Fruit fly (Drosophila melanogaster) whole organism, embryonic: ENCODE measurements around the gene CG7557.

Experiments used
- ATbp ChIP-seq: fragments of 200-800 bp; sonication (Bioruptor generic); optimal IDR thresholded peaks from 2 replicates; lab custom pipeline; 2017; ENCODE audit warnings: missing biosample characterization, mild to moderate bottlenecking, missing genetic modification characterization, missing genetic modification reagents
- BEAF-32 ChIP-seq: fragments of 200-800 bp; sonication (Bioruptor generic); optimal IDR thresholded peaks from 3 replicates; lab custom pipeline; 2017; ENCODE audit warnings: missing biosample characterization, missing genetic modification characterization, mild to moderate bottlenecking, moderate library complexity, missing genetic modification reagents
- CG10267 ChIP-seq: fragments of 200-800 bp; sonication (Bioruptor generic); optimal IDR thresholded peaks from 2 replicates; lab custom pipeline; 2018; ENCODE audit warnings: missing biosample characterization, mild to moderate bottlenecking, missing genetic modification characterization, moderate library complexity
- CG10959 ChIP-seq: fragments of 200-800 bp; sonication (Bioruptor generic); IDR thresholded peaks from 2 replicates; pipeline ENCODE4 v1.3.6; 2022; ENCODE audit warnings: missing biosample characterization, missing genetic modification characterization
- CG11093 ChIP-seq: fragments of 200-800 bp; sonication (Bioruptor generic); IDR thresholded peaks from 3 replicates; pipeline ENCODE4 v1.3.6; 2022; ENCODE audit warnings: missing biosample characterization, missing genetic modification characterization
- CG11398 ChIP-seq: fragments of 200-800 bp; sonication (Bioruptor generic); optimal IDR thresholded peaks from 2 replicates; lab custom pipeline; 2016; ENCODE audit warnings: missing biosample characterization, missing genetic modification characterization
- CG11696 ChIP-seq: fragments of 200-800 bp; sonication (Bioruptor generic); IDR thresholded peaks from 2 replicates; pipeline ENCODE4 v1.3.6; 2022; ENCODE audit warnings: missing biosample characterization, missing genetic modification characterization
- CG12071 ChIP-seq: fragments of 200-800 bp; sonication (Bioruptor generic); optimal IDR thresholded peaks from 3 replicates; lab custom pipeline; 2018; ENCODE audit warnings: missing biosample characterization, mild to moderate bottlenecking, missing genetic modification characterization
- CG13624 ChIP-seq: fragments of 200-800 bp; sonication (Bioruptor generic); optimal IDR thresholded peaks from 2 replicates; lab custom pipeline; 2016; ENCODE audit warnings: missing biosample characterization, missing genetic modification characterization
- CG15696 ChIP-seq: fragments of 200-800 bp; sonication (Bioruptor generic); optimal IDR thresholded peaks from 2 replicates; lab custom pipeline; 2019; ENCODE audit warnings: missing biosample characterization, mild to moderate bottlenecking, missing genetic modification characterization, moderate library complexity
- CG18011 ChIP-seq: fragments of 200-800 bp; sonication (Bioruptor generic); optimal IDR thresholded peaks from 2 replicates; lab custom pipeline; 2017; ENCODE audit warnings: missing biosample characterization, missing genetic modification characterization, mild to moderate bottlenecking, moderate library complexity, missing genotype
- CG2129 ChIP-seq: fragments of 200-800 bp; sonication (Bioruptor generic); IDR thresholded peaks from 2 replicates; pipeline ENCODE4 v1.3.6; 2022; ENCODE audit warnings: missing biosample characterization, missing genetic modification characterization; ENCODE audit not compliant: partially characterized antibody
- CG33557 ChIP-seq: fragments of 200-800 bp; sonication (Bioruptor generic); optimal IDR thresholded peaks from 2 replicates; lab custom pipeline; 2019; ENCODE audit warnings: missing biosample characterization, mild to moderate bottlenecking, missing genetic modification characterization, moderate library complexity
- CG42726 ChIP-seq: fragments of 200-800 bp; sonication (Bioruptor generic); IDR thresholded peaks from 2 replicates; pipeline ENCODE4 v1.3.6; 2022; ENCODE audit warnings: missing biosample characterization, missing genetic modification characterization; ENCODE audit not compliant: partially characterized antibody
- CG4854 ChIP-seq: fragments of 200-800 bp; sonication (Bioruptor generic); optimal IDR thresholded peaks from 2 replicates; lab custom pipeline; 2016; ENCODE audit warnings: missing biosample characterization, missing genetic modification characterization, inconsistent platforms
- CG6254 ChIP-seq: fragments of 200-800 bp; sonication (Bioruptor generic); optimal IDR thresholded peaks from 3 replicates; lab custom pipeline; 2017; ENCODE audit warnings: mild to moderate bottlenecking, missing biosample characterization, missing genetic modification reagents, missing genetic modification characterization
- CG6272 ChIP-seq: fragments of 200-800 bp; sonication (Bioruptor generic); IDR thresholded peaks from 2 replicates; pipeline ENCODE4 v1.3.6; 2022; ENCODE audit warnings: missing biosample characterization, missing genetic modification characterization
- CG6689 ChIP-seq: fragments of 200-800 bp; sonication (Bioruptor generic); IDR thresholded peaks from 2 replicates; pipeline ENCODE4 v1.3.6; 2022; ENCODE audit warnings: missing biosample characterization, missing genetic modification characterization
- CG7839 ChIP-seq: fragments of 200-800 bp; sonication (Bioruptor generic); optimal IDR thresholded peaks from 3 replicates; lab custom pipeline; 2018; ENCODE audit warnings: missing biosample characterization, mild to moderate bottlenecking, missing genetic modification characterization, moderate library complexity
- CG8924 ChIP-seq: fragments of 200-800 bp; optimal IDR thresholded peaks from 3 replicates; lab custom pipeline; 2019; ENCODE audit warnings: missing biosample characterization, mild to moderate bottlenecking, missing genetic modification characterization, moderate library complexity
- CTCF ChIP-seq: fragments of 200-800 bp; sonication (Bioruptor generic); optimal IDR thresholded peaks from 2 replicates; lab custom pipeline; 2017; ENCODE audit warnings: missing biosample characterization, mild to moderate bottlenecking, missing genetic modification characterization, moderate library complexity
- Deaf1 ChIP-seq: fragments of 200-800 bp; optimal IDR thresholded peaks from 3 replicates; lab custom pipeline; 2019; ENCODE audit warnings: missing biosample characterization, mild to moderate bottlenecking, missing genetic modification characterization, moderate library complexity
- Dek ChIP-seq: fragments of 200-800 bp; sonication (Bioruptor generic); optimal IDR thresholded peaks from 3 replicates; lab custom pipeline; 2019; ENCODE audit warnings: missing biosample characterization, mild to moderate bottlenecking, missing genetic modification characterization, moderate library complexity
- Dip2 ChIP-seq: fragments of 200-800 bp; sonication (Bioruptor generic); IDR thresholded peaks from 2 replicates; pipeline ENCODE4 v1.3.6; 2022; ENCODE audit warnings: missing biosample characterization, missing genetic modification characterization
- HLH54F ChIP-seq: fragments of 200-800 bp; sonication (Bioruptor generic); optimal IDR thresholded peaks from 3 replicates; lab custom pipeline; 2016; ENCODE audit warnings: missing biosample characterization, missing genetic modification characterization
- Mrtf ChIP-seq: fragments of 200-800 bp; sonication (Bioruptor generic); IDR thresholded peaks from 3 replicates; pipeline ENCODE4 v1.3.6; 2022; ENCODE audit warnings: missing biosample characterization, missing genetic modification characterization
- Nf-YB ChIP-seq: fragments of 200-800 bp; sonication (Bioruptor generic); optimal IDR thresholded peaks from 3 replicates; lab custom pipeline; 2019; ENCODE audit warnings: missing biosample characterization, mild to moderate bottlenecking, missing genetic modification characterization, moderate library complexity
- PHDP ChIP-seq: fragments of 200-800 bp; sonication (Bioruptor generic); optimal IDR thresholded peaks from 3 replicates; lab custom pipeline; 2018; ENCODE audit warnings: missing biosample characterization, mild to moderate bottlenecking, missing genetic modification characterization, moderate library complexity
- Ptx1 ChIP-seq: fragments of 200-800 bp; sonication (Bioruptor generic); IDR thresholded peaks from 2 replicates; pipeline ENCODE4 v1.3.6; 2022; ENCODE audit warnings: missing biosample characterization, missing genetic modification characterization
- Vsx1 ChIP-seq: fragments of 200-800 bp; sonication (Bioruptor generic); optimal IDR thresholded peaks from 2 replicates; lab custom pipeline; 2017; ENCODE audit warnings: missing biosample characterization, mild to moderate bottlenecking, missing genetic modification characterization, missing genetic modification reagents
- ac ChIP-seq: fragments of 200-800 bp; sonication (Bioruptor generic); optimal IDR thresholded peaks from 3 replicates; lab custom pipeline; 2017; ENCODE audit warnings: missing biosample characterization, mild to moderate bottlenecking, missing genetic modification characterization
- caup ChIP-seq: fragments of 200-800 bp; sonication (Bioruptor generic); optimal IDR thresholded peaks from 3 replicates; lab custom pipeline; 2017; ENCODE audit warnings: missing biosample characterization, mild to moderate bottlenecking, missing genetic modification characterization, moderate library complexity; ENCODE audit not compliant: severe bottlenecking
- exex ChIP-seq: fragments of 200-800 bp; sonication (Bioruptor generic); optimal IDR thresholded peaks from 4 replicates; lab custom pipeline; 2018; ENCODE audit warnings: missing biosample characterization, mild to moderate bottlenecking, missing genetic modification characterization, moderate library complexity
- gcm2 ChIP-seq: fragments of 200-800 bp; sonication (Bioruptor generic); optimal IDR thresholded peaks from 2 replicates; lab custom pipeline; 2016; ENCODE audit warnings: missing biosample characterization, missing genetic modification characterization
- hb ChIP-seq: fragments of 200-800 bp; sonication (Bioruptor generic); IDR thresholded peaks from 3 replicates; pipeline ENCODE4 v1.3.6; 2022; ENCODE audit warnings: missing biosample characterization, missing genetic modification characterization; ENCODE audit not compliant: partially characterized antibody
- insv ChIP-seq, 2 experiments: fragments of 200-800 bp; sonication (Bioruptor generic); optimal IDR thresholded peaks; 3 replicates each; lab custom pipeline; 2016 to 2018; ENCODE audit warnings: missing biosample characterization in 2 of 2, missing genetic modification characterization in 2 of 2
- inv ChIP-seq: fragments of 200-800 bp; sonication (Bioruptor generic); IDR thresholded peaks from 2 replicates; pipeline ENCODE4 v1.3.6; 2022; ENCODE audit warnings: missing biosample characterization, missing genetic modification characterization; ENCODE audit not compliant: partially characterized antibody
- lola ChIP-seq, 3 experiments: fragments of >200 bp in 2 of 3; fragments of 200-800 bp in 1 of 3; sonication (Bioruptor generic) in 1 of 3; optimal IDR thresholded peaks; 2 replicates each; lab custom pipeline; 2017 to 2019; ENCODE audit warnings: missing biosample characterization in 3 of 3, missing genetic modification characterization in 3 of 3, mild to moderate bottlenecking in 1 of 3, moderate library complexity in 1 of 3
- luna ChIP-seq: fragments of 200-800 bp; sonication (Bioruptor generic); optimal IDR thresholded peaks from 2 replicates; lab custom pipeline; 2016; ENCODE audit warnings: missing biosample characterization, missing genetic modification characterization
- nerfin-1 ChIP-seq: fragments of 200-800 bp; sonication (Bioruptor generic); optimal IDR thresholded peaks from 3 replicates; lab custom pipeline; 2019; ENCODE audit warnings: missing biosample characterization, mild to moderate bottlenecking, missing genetic modification characterization, moderate library complexity
- nerfin-2 ChIP-seq: fragments of 200-800 bp; sonication (Bioruptor generic); IDR thresholded peaks from 2 replicates; pipeline ENCODE4 v1.3.6; 2022; ENCODE audit warnings: missing biosample characterization, missing genetic modification characterization; ENCODE audit not compliant: partially characterized antibody
- run ChIP-seq: fragments of 200-800 bp; sonication (Bioruptor generic); optimal IDR thresholded peaks from 3 replicates; lab custom pipeline; 2018; ENCODE audit warnings: missing biosample characterization, mild to moderate bottlenecking, missing genetic modification characterization
- salm ChIP-seq: fragments of 200-800 bp; sonication (Bioruptor generic); optimal IDR thresholded peaks from 2 replicates; lab custom pipeline; 2018; ENCODE audit warnings: missing biosample characterization, mild to moderate bottlenecking, missing genetic modification characterization
- sim ChIP-seq: fragments of 200-800 bp; sonication (Bioruptor generic); IDR thresholded peaks from 2 replicates; pipeline ENCODE4 v1.3.6; 2022; ENCODE audit warnings: missing biosample characterization, missing genetic modification characterization
- sisA ChIP-seq: fragments of 200-800 bp; sonication (Bioruptor generic); IDR thresholded peaks from 2 replicates; pipeline ENCODE4 v1.3.6; 2022; ENCODE audit warnings: missing biosample characterization, missing genetic modification characterization
- so ChIP-seq: fragments of 200-800 bp; sonication (Bioruptor generic); IDR thresholded peaks from 3 replicates; pipeline ENCODE4 v1.3.6; 2022; ENCODE audit warnings: missing biosample characterization, missing genetic modification characterization
- sug ChIP-seq: fragments of 200-800 bp; optimal IDR thresholded peaks from 2 replicates; lab custom pipeline; 2019; ENCODE audit warnings: missing biosample characterization, mild to moderate bottlenecking, missing genetic modification characterization, moderate library complexity
- tio ChIP-seq: fragments of 200-800 bp; sonication (Bioruptor generic); optimal IDR thresholded peaks from 2 replicates; lab custom pipeline; 2017; ENCODE audit warnings: missing biosample characterization, missing genetic modification characterization, inconsistent platforms
- unpg ChIP-seq: fragments of 200-800 bp; sonication (Bioruptor generic); optimal IDR thresholded peaks from 3 replicates; lab custom pipeline; 2018; ENCODE audit warnings: missing biosample characterization, mild to moderate bottlenecking, missing genetic modification characterization, moderate library complexity
- vfl ChIP-seq: fragments of 200-800 bp; sonication (Bioruptor generic); optimal IDR thresholded peaks from 2 replicates; lab custom pipeline; 2016; ENCODE audit warnings: missing biosample characterization, missing genetic modification characterization
- z ChIP-seq: fragments of 200-800 bp; sonication (Bioruptor generic); IDR thresholded peaks from 3 replicates; pipeline ENCODE4 v1.3.6; 2022; ENCODE audit warnings: missing biosample characterization, missing genetic modification characterization

Gene CG7557

DNA sequence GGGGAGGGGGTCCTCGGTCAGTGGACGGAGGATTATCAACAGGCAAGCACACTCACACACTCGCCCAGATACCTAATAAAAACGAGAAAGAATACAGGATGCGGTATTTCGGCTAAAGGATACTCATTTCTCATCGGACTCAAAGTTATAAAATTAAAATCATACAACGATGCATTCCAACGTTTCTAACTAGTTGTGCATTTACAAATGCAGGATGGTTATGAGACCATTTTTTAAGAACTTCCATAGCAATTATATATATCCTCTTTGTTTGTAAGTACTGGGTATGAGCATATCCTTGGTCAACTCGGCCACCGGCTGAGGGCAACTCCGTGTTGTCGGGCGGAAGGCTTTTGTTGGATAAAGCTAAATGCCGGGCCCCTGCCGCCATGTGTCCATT is 42.7 kb upstream of the CG7557 start (continued):
- TF ChIP-seq CTCF (GFP tag; lab: Kevin White, UChicago) = no peak
- no peak for TF ChIP-seq vfl
- peak; percentile 28 for TF ChIP-seq CG8924
- TF ChIP-seq CG10959 (GFP tag; lab: Robert Waterston, UW) = no peak
- no peak for TF ChIP-seq exex
- TF ChIP-seq CG6254 (GFP tag; lab: Kevin White, UChicago) = no peak
- no peak for TF ChIP-seq lola (GFP tag; optimal IDR thresholded peaks at IDR 0.05; lab: Kevin White, UChicago)
- no peak for TF ChIP-seq CG11696 (GFP tag; lab: Robert Waterston, UW)
- no peak for TF ChIP-seq salm
- no peak for TF ChIP-seq sim (GFP tag; lab: Robert Waterston, UW)
- no peak for TF ChIP-seq gcm2 (GFP tag; lab: Kevin White, UChicago)
- no peak for TF ChIP-seq inv (GFP tag; lab: Robert Waterston, UW)
- TF ChIP-seq CG6689 = no peak
- no peak for TF ChIP-seq luna (GFP tag; lab: Kevin White, UChicago)
- peak; percentile 9 for TF ChIP-seq CG7839
- TF ChIP-seq Dip2 = no peak
- TF ChIP-seq nerfin-2 (GFP tag; lab: Robert Waterston, UW) = no peak
- no peak for TF ChIP-seq tio
- no peak for TF ChIP-seq z (GFP tag; lab: Robert Waterston, UW)
- TF ChIP-seq CG42726 (GFP tag; lab: Robert Waterston, UW) = no peak
- peak; percentile 30 for TF ChIP-seq CG12071
- peak; percentile 12 for TF ChIP-seq HLH54F (GFP tag; lab: Kevin White, UChicago)
- TF ChIP-seq sug (tag; lab: Kevin White, UChicago) = no peak
- no peak for TF ChIP-seq CG33557
- peak; percentile 53 for TF ChIP-seq sisA
- peak; percentile 53 for TF ChIP-seq Ptx1 (GFP tag; lab: Robert Waterston, UW)
- no peak for TF ChIP-seq Dek (tag; lab: Kevin White, UChicago)
- TF ChIP-seq CG10267 (tag; lab: Kevin White, UChicago) = no peak
- TF ChIP-seq CG6272 (GFP tag; lab: Robert Waterston, UW) = peak; percentile 25; the same call in 1 of the 2 replicates
- no peak for TF ChIP-seq Mrtf (GFP tag; lab: Robert Waterston, UW)
- no peak for TF ChIP-seq CG11093
- TF ChIP-seq CG13624 (GFP tag; lab: Kevin White, UChicago) = no peak
- TF ChIP-seq caup = peak; percentile 39
- TF ChIP-seq ac = no peak
- TF ChIP-seq CG11398 (GFP tag; lab: Kevin White, UChicago) = no peak
- peak; percentile 8 for TF ChIP-seq PHDP (tag; lab: Kevin White, UChicago)
- no peak for TF ChIP-seq insv (GFP tag; optimal IDR thresholded peaks at IDR 0.05; lab: Kevin White, UChicago)
- no peak for TF ChIP-seq hb (GFP tag; lab: Robert Waterston, UW)
- no peak for TF ChIP-seq CG2129 (GFP tag; lab: Robert Waterston, UW)
- no peak for TF ChIP-seq unpg (GFP tag; lab: Kevin White, UChicago)
- no peak for TF ChIP-seq CG18011 (GFP tag; lab: Kevin White, UChicago)
- no peak for TF ChIP-seq run
- 0 out of 3 replicates have a peak, but pooled peaks have one; percentile 39 for TF ChIP-seq so (GFP tag; lab: Robert Waterston, UW)
- no peak for TF ChIP-seq ATbp (GFP tag; lab: Kevin White, UChicago)
- no peak for TF ChIP-seq Vsx1 (GFP tag; lab: Kevin White, UChicago)
- no peak for TF ChIP-seq nerfin-1
- no peak for TF ChIP-seq CG15696 (tag; lab: Kevin White, UChicago)
- TF ChIP-seq Deaf1 (tag; lab: Kevin White, UChicago) = no peak
- TF ChIP-seq Nf-YB (GFP tag; lab: Kevin White, UChicago) = no peak
- TF ChIP-seq CG4854 (GFP tag; lab: Kevin White, UChicago) = no peak
- no peak for TF ChIP-seq BEAF-32 (GFP tag; lab: Kevin White, UChicago)
